Fruit fly (Drosophila melanogaster) whole organism, embryonic: ENCODE results near the gene CG15282.

Experiments used
- Atf-2 ChIP-seq: fragments of 200-800 bp; sonication (Bioruptor generic); optimal IDR thresholded peaks from 2 replicates; lab custom pipeline; 2016; ENCODE audit warnings: missing biosample characterization, missing genetic modification characterization
- Atf6 ChIP-seq: fragments of 200-800 bp; sonication (Bioruptor generic); IDR thresholded peaks from 2 replicates; pipeline ENCODE4 v1.3.6; 2022; ENCODE audit warnings: missing biosample characterization, missing genetic modification characterization
- CG10366 ChIP-seq: fragments of 200-800 bp; sonication (Bioruptor generic); IDR thresholded peaks from 2 replicates; pipeline ENCODE4 v1.3.6; 2022; ENCODE audit warnings: missing biosample characterization, missing genetic modification characterization
- CG10431 ChIP-seq: fragments of 200-800 bp; sonication (Bioruptor generic); optimal IDR thresholded peaks from 3 replicates; lab custom pipeline; 2018; ENCODE audit warnings: missing biosample characterization, mild to moderate bottlenecking, missing genetic modification characterization
- CG14014 ChIP-seq: fragments of 200-800 bp; sonication (Bioruptor generic); IDR thresholded peaks from 2 replicates; pipeline ENCODE4 v1.3.6; 2022; ENCODE audit warnings: missing biosample characterization, missing genetic modification characterization
- CG14667 ChIP-seq: fragments of 200-800 bp; sonication (Bioruptor generic); IDR thresholded peaks from 2 replicates; pipeline ENCODE4 v1.3.6; 2022; ENCODE audit warnings: missing biosample characterization, missing genetic modification characterization
- CG15696 ChIP-seq: fragments of 200-800 bp; sonication (Bioruptor generic); optimal IDR thresholded peaks from 2 replicates; lab custom pipeline; 2019; ENCODE audit warnings: missing biosample characterization, mild to moderate bottlenecking, missing genetic modification characterization, moderate library complexity
- CG16779 ChIP-seq: fragments of 200-800 bp; sonication (Bioruptor generic); IDR thresholded peaks from 2 replicates; pipeline ENCODE4 v1.3.6; 2022; ENCODE audit warnings: missing biosample characterization, missing genetic modification characterization
- CG16813 ChIP-seq: fragments of 200-800 bp; sonication (Bioruptor generic); IDR thresholded peaks from 3 replicates; pipeline ENCODE4 v1.3.6; 2022; ENCODE audit warnings: missing biosample characterization, missing genetic modification characterization; ENCODE audit not compliant: partially characterized antibody
- CG31224 ChIP-seq: fragments of 200-800 bp; sonication (Bioruptor generic); IDR thresholded peaks from 2 replicates; pipeline ENCODE4 v1.3.6; 2022; ENCODE audit warnings: missing biosample characterization, missing genetic modification characterization
- CG4404 ChIP-seq: fragments of 200-800 bp; sonication (Bioruptor generic); IDR thresholded peaks from 2 replicates; pipeline ENCODE4 v1.3.6; 2022; ENCODE audit warnings: missing biosample characterization, missing genetic modification characterization
- CG5180 ChIP-seq: fragments of 200-800 bp; sonication (Bioruptor generic); optimal IDR thresholded peaks from 3 replicates; lab custom pipeline; 2017; ENCODE audit warnings: missing biosample characterization, missing genetic modification characterization, mild to moderate bottlenecking, moderate library complexity, missing genetic modification reagents
- CG5953 ChIP-seq: fragments of 200-800 bp; sonication (Bioruptor generic); IDR thresholded peaks from 2 replicates; pipeline ENCODE4 v1.3.6; 2022; ENCODE audit warnings: missing biosample characterization, missing genetic modification characterization
- CG6791 ChIP-seq: fragments of 200-800 bp; sonication (Bioruptor generic); IDR thresholded peaks from 3 replicates; pipeline ENCODE4 v1.3.6; 2022; ENCODE audit warnings: missing biosample characterization, missing genetic modification characterization; ENCODE audit not compliant: partially characterized antibody
- CG7786 ChIP-seq: fragments of 200-800 bp; sonication (Bioruptor generic); optimal IDR thresholded peaks from 2 replicates; lab custom pipeline; 2016; ENCODE audit warnings: missing biosample characterization, missing genetic modification characterization
- CG7928 ChIP-seq: fragments of 200-800 bp; sonication (Bioruptor generic); optimal IDR thresholded peaks from 2 replicates; lab custom pipeline; 2017; ENCODE audit warnings: missing biosample characterization, mild to moderate bottlenecking, missing genetic modification characterization
- CG8281 ChIP-seq: fragments of 200-800 bp; sonication (Bioruptor generic); optimal IDR thresholded peaks from 2 replicates; lab custom pipeline; 2018; ENCODE audit warnings: missing biosample characterization, mild to moderate bottlenecking, missing genetic modification characterization, moderate library complexity
- CG9609 ChIP-seq: fragments of 200-800 bp; sonication (Bioruptor generic); optimal IDR thresholded peaks from 3 replicates; lab custom pipeline; 2016; ENCODE audit warnings: missing biosample characterization, missing genetic modification characterization
- CG9797 ChIP-seq: fragments of 200-800 bp; sonication (Bioruptor generic); optimal IDR thresholded peaks from 3 replicates; lab custom pipeline; 2018; ENCODE audit warnings: missing biosample characterization, mild to moderate bottlenecking, missing genetic modification characterization
- D19A ChIP-seq: fragments of 200-800 bp; optimal IDR thresholded peaks from 3 replicates; lab custom pipeline; 2019; ENCODE audit warnings: missing biosample characterization, mild to moderate bottlenecking, missing genetic modification characterization, moderate library complexity
- Doc2 ChIP-seq: fragments of 200-800 bp; sonication (Bioruptor generic); IDR thresholded peaks from 2 replicates; pipeline ENCODE4 v1.3.6; 2022; ENCODE audit warnings: missing biosample characterization, missing genetic modification characterization
- Drgx ChIP-seq: fragments of 200-800 bp; sonication (Bioruptor generic); IDR thresholded peaks from 2 replicates; pipeline ENCODE4 v1.3.6; 2022; ENCODE audit warnings: missing biosample characterization, missing genetic modification characterization
- Ets65A ChIP-seq: fragments of 200-800 bp; sonication (Bioruptor generic); peaks from one replicate; lab custom pipeline; 2016; ENCODE audit warnings: missing biosample characterization, missing genetic modification characterization
- HmgZ ChIP-seq: fragments of 200-800 bp; sonication (Bioruptor generic); optimal IDR thresholded peaks from 2 replicates; lab custom pipeline; 2018; ENCODE audit warnings: missing biosample characterization, mild to moderate bottlenecking, missing genetic modification characterization
- Lhr ChIP-seq: fragments of 200-800 bp; sonication (Bioruptor generic); optimal IDR thresholded peaks from 3 replicates; lab custom pipeline; 2017; ENCODE audit warnings: mild to moderate bottlenecking, missing biosample characterization, missing genetic modification reagents, missing genetic modification characterization
- Lim3 ChIP-seq: fragments of 200-800 bp; sonication (Bioruptor generic); IDR thresholded peaks from 2 replicates; pipeline ENCODE4 v1.3.6; 2022; ENCODE audit warnings: missing biosample characterization, missing genetic modification characterization
- Lpt ChIP-seq: fragments of >200 bp; optimal IDR thresholded peaks from 2 replicates; lab custom pipeline; 2018; ENCODE audit warnings: missing biosample characterization, missing genetic modification characterization
- Meics ChIP-seq: fragments of 200-800 bp; sonication (Bioruptor generic); optimal IDR thresholded peaks from 2 replicates; lab custom pipeline; 2017; ENCODE audit warnings: missing biosample characterization, mild to moderate bottlenecking, missing genetic modification characterization
- Sox102F ChIP-seq: fragments of 200-800 bp; sonication (Bioruptor generic); optimal IDR thresholded peaks from 2 replicates; lab custom pipeline; 2018; ENCODE audit warnings: missing biosample characterization, mild to moderate bottlenecking, missing genetic modification characterization, moderate library complexity
- Vsx1 ChIP-seq: fragments of 200-800 bp; sonication (Bioruptor generic); optimal IDR thresholded peaks from 2 replicates; lab custom pipeline; 2017; ENCODE audit warnings: missing biosample characterization, mild to moderate bottlenecking, missing genetic modification characterization, missing genetic modification reagents
- ab ChIP-seq: fragments of 200-800 bp; sonication (Bioruptor generic); optimal IDR thresholded peaks from 2 replicates; lab custom pipeline; 2016; ENCODE audit warnings: missing biosample characterization, missing genetic modification characterization
- abd-A ChIP-seq: fragments of 200-800 bp; sonication (Bioruptor generic); optimal IDR thresholded peaks from 3 replicates; lab custom pipeline; 2019; ENCODE audit warnings: missing biosample characterization, mild to moderate bottlenecking, missing genetic modification characterization, moderate library complexity
- ato ChIP-seq: fragments of 200-800 bp; sonication (Bioruptor generic); IDR thresholded peaks from 2 replicates; pipeline ENCODE4 v1.3.6; 2022; ENCODE audit warnings: missing biosample characterization, missing genetic modification characterization; ENCODE audit not compliant: partially characterized antibody
- croc ChIP-seq: fragments of 200-800 bp; sonication (Bioruptor generic); conservative IDR thresholded peaks from 3 replicates; pipeline ENCODE4 v1.3.6; 2022; ENCODE audit warnings: missing biosample characterization, missing genetic modification characterization
- dysf ChIP-seq: fragments of 200-800 bp; sonication (Bioruptor generic); IDR thresholded peaks from 3 replicates; pipeline ENCODE4 v1.3.6; 2022; ENCODE audit warnings: missing biosample characterization, missing genetic modification characterization
- esg ChIP-seq: fragments of 200-800 bp; sonication (Bioruptor generic); conservative IDR thresholded peaks from 2 replicates; pipeline ENCODE4 v1.3.6; 2022; ENCODE audit warnings: missing biosample characterization, missing genetic modification characterization
- fd102C ChIP-seq: fragments of 200-800 bp; sonication (Bioruptor generic); optimal IDR thresholded peaks from 2 replicates; lab custom pipeline; 2018; ENCODE audit warnings: missing biosample characterization, mild to moderate bottlenecking, missing genetic modification characterization, moderate library complexity
- fd96Cb ChIP-seq: fragments of 200-800 bp; sonication (Bioruptor generic); optimal IDR thresholded peaks from 2 replicates; lab custom pipeline; 2018; ENCODE audit warnings: missing biosample characterization, mild to moderate bottlenecking, missing genetic modification characterization, moderate library complexity
- insv ChIP-seq, 2 experiments: fragments of 200-800 bp; sonication (Bioruptor generic); optimal IDR thresholded peaks; 3 replicates each; lab custom pipeline; 2016 to 2018; ENCODE audit warnings: missing biosample characterization in 2 of 2, missing genetic modification characterization in 2 of 2
- jing ChIP-seq: fragments of 200-800 bp; sonication (Bioruptor generic); optimal IDR thresholded peaks from 2 replicates; lab custom pipeline; 2018; ENCODE audit warnings: missing biosample characterization, mild to moderate bottlenecking, missing genetic modification characterization
- kah ChIP-seq: fragments of 200-800 bp; sonication (Bioruptor generic); optimal IDR thresholded peaks from 2 replicates; lab custom pipeline; 2018; ENCODE audit warnings: missing biosample characterization, mild to moderate bottlenecking, missing genetic modification characterization
- ken ChIP-seq: fragments of 200-800 bp; sonication (Bioruptor generic); IDR thresholded peaks from 3 replicates; pipeline ENCODE4 v1.3.6; 2022; ENCODE audit warnings: missing biosample characterization, missing genetic modification characterization
- nau ChIP-seq: fragments of 200-800 bp; sonication (Bioruptor generic); optimal IDR thresholded peaks from 3 replicates; lab custom pipeline; 2017; ENCODE audit warnings: missing biosample characterization, mild to moderate bottlenecking, missing genetic modification characterization, missing genetic modification reagents
- ro ChIP-seq: fragments of 200-800 bp; sonication (Bioruptor generic); IDR thresholded peaks from 2 replicates; pipeline ENCODE4 v1.3.6; 2022; ENCODE audit warnings: missing biosample characterization, missing genetic modification characterization
- run ChIP-seq: fragments of 200-800 bp; sonication (Bioruptor generic); optimal IDR thresholded peaks from 3 replicates; lab custom pipeline; 2018; ENCODE audit warnings: missing biosample characterization, mild to moderate bottlenecking, missing genetic modification characterization
- stc ChIP-seq: fragments of 200-800 bp; sonication (Bioruptor generic); IDR thresholded peaks from 2 replicates; pipeline ENCODE4 v1.3.6; 2022; ENCODE audit warnings: missing biosample characterization, missing genetic modification characterization
- tap ChIP-seq: fragments of 200-800 bp; optimal IDR thresholded peaks from 3 replicates; lab custom pipeline; 2019; ENCODE audit warnings: missing biosample characterization, mild to moderate bottlenecking, missing genetic modification characterization, moderate library complexity
- twi ChIP-seq: fragments of 200-800 bp; optimal IDR thresholded peaks from 2 replicates; lab custom pipeline; 2019; ENCODE audit warnings: missing biosample characterization, mild to moderate bottlenecking, missing genetic modification characterization, moderate library complexity
- unpg ChIP-seq: fragments of 200-800 bp; sonication (Bioruptor generic); optimal IDR thresholded peaks from 3 replicates; lab custom pipeline; 2018; ENCODE audit warnings: missing biosample characterization, mild to moderate bottlenecking, missing genetic modification characterization, moderate library complexity
- usp ChIP-seq: fragments of >200 bp; optimal IDR thresholded peaks from 2 replicates; lab custom pipeline; 2017; ENCODE audit warnings: missing biosample characterization, missing genetic modification characterization
- zfh1 ChIP-seq: fragments of 200-800 bp; sonication (Bioruptor generic); IDR thresholded peaks from 3 replicates; pipeline ENCODE4 v1.3.6; 2022; ENCODE audit warnings: missing biosample characterization, missing genetic modification characterization

CG15282 gene

DNA sequence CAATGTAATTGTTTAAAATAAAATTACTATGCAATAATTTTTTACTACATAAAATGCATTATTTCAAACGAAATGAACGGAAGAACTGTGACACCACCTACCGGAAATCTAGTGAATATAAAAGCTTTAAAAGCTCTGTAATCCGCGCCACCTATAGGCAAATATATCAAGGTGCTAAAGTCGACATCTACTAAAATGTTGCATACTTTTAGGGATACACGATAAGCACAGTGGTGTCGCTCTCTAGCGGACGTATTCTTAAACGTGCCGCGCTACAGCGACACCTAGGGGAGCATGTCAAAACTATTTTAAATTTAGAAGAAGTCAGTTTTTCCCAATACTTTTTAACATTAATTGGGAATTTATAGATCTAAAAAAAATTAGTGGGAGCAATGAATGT, 6.1 kb upstream of the CG15282 start (continued):
- TF ChIP-seq Doc2 (no peak), zfh1 (peak; percentile 86), Ets65A (GFP tag; lab: Kevin White, UChicago) (peak; percentile 96), CG9797 (GFP tag; lab: Kevin White, UChicago) (no peak), Lhr (GFP tag; lab: Kevin White, UChicago) (peak; percentile 90), run (tag; lab: Kevin White, UChicago) (no peak), fd96Cb (tag; lab: Kevin White, UChicago) (peak; percentile 58), CG5953 (peak; percentile 57), insv (GFP tag; optimal IDR thresholded peaks at IDR 0.05; lab: Kevin White, UChicago) (peak in 1 of 2 experiments; percentile 38), ab (GFP tag; lab: Kevin White, UChicago) (no peak), HmgZ (tag; lab: Kevin White, UChicago) (peak; percentile 74), jing (GFP tag; lab: Kevin White, UChicago) (no peak), ken (GFP tag; lab: Robert Waterston, UW) (no peak; the same call in 2 of the 3 replicates), CG8281 (tag; lab: Kevin White, UChicago) (no peak), CG7928 (GFP tag; lab: Kevin White, UChicago) (no peak), CG16779 (GFP tag; lab: Robert Waterston, UW) (peak; percentile 59; the same call in 1 of the 2 replicates), fd102C (peak; percentile 23), CG9609 (GFP tag; lab: Kevin White, UChicago) (peak; percentile 51), nau (GFP tag; lab: Kevin White, UChicago) (peak; percentile 59), CG15696 (peak; percentile 86), CG6791 (GFP tag; lab: Robert Waterston, UW) (peak; percentile 72; the same call in 2 of the 3 replicates), ro (GFP tag; lab: Robert Waterston, UW) (no peak; the same call in none of the 2 replicates), D19A (tag; lab: Kevin White, UChicago) (peak; percentile 44), twi (peak; percentile 48), CG14014 (peak; percentile 45), Atf6 (no peak; the same call in 1 of the 2 replicates), CG16813 (no peak), Lim3 (GFP tag; lab: Robert Waterston, UW) (no peak), Vsx1 (GFP tag; lab: Kevin White, UChicago) (peak; percentile 16), Sox102F (GFP tag; lab: Kevin White, UChicago) (peak; percentile 63), ato (peak; percentile 53; the same call in 1 of the 2 replicates), CG10366 (no peak; the same call in 1 of the 2 replicates), stc (peak; percentile 56), Atf-2 (peak; percentile 84), dysf (GFP tag; lab: Robert Waterston, UW) (peak; percentile 81), kah (GFP tag; lab: Kevin White, UChicago) (no peak), esg (GFP tag; lab: Robert Waterston, UW) (peak; percentile 56), abd-A (tag; lab: Kevin White, UChicago) (no peak), CG4404 (GFP tag; lab: Robert Waterston, UW) (peak; percentile 35), CG5180 (peak; percentile 31), usp (GFP tag; lab: Kevin White, UChicago) (no peak), CG7786 (GFP tag; lab: Kevin White, UChicago) (peak; percentile 36), Drgx (GFP tag; lab: Robert Waterston, UW) (peak; percentile 37; the same call in 1 of the 2 replicates), unpg (peak; percentile 31), CG31224 (GFP tag; lab: Robert Waterston, UW) (0 out of 2 replicates have a peak, but pooled peaks have one; percentile 7), Meics (GFP tag; lab: Kevin White, UChicago) (peak; percentile 81), tap (tag; lab: Kevin White, UChicago) (no peak), CG10431 (no peak), CG14667 (peak; percentile 57), croc (GFP tag; lab: Robert Waterston, UW) (peak; percentile 68; the same call in 2 of the 3 replicates), Lpt (GFP tag; lab: Kevin White, UChicago) (no peak)
